Worm (Caenorhabditis elegans) whole organism, L2 larva: Measurements from ENCODE around the gene ddx-15.

Source experiments
- C34F6.9 ChIP-seq: fragments of 150-350 bp; optimal IDR thresholded peaks from 2 replicates; lab custom pipeline; 2014; ENCODE audit warnings: missing biosample characterization, missing genetic modification characterization
- F13H6.1 ChIP-seq: sonication (generic microtip); optimal IDR thresholded peaks from 2 replicates; lab custom pipeline; 2016; ENCODE audit warnings: missing genetic modification characterization, missing compliant biosample characterization
- R02D3.7 ChIP-seq: fragments of 150-350 bp; optimal IDR thresholded peaks from 2 replicates; lab custom pipeline; 2014; ENCODE audit warnings: missing biosample characterization, missing genetic modification characterization
- Y55F3AM.14 ChIP-seq: fragments of 200-800 bp; sonication (Bioruptor generic); optimal IDR thresholded peaks from 2 replicates; lab custom pipeline; 2018; ENCODE audit warnings: mild to moderate bottlenecking, missing genetic modification characterization, missing compliant biosample characterization
- ZK546.5 ChIP-seq: sonication (generic microtip); optimal IDR thresholded peaks from 2 replicates; lab custom pipeline; 2017; ENCODE audit warnings: missing biosample characterization, missing genetic modification characterization
- alr-1 ChIP-seq: fragments of 150-350 bp; optimal IDR thresholded peaks from 2 replicates; lab custom pipeline; 2014; ENCODE audit warnings: missing biosample characterization, missing genetic modification characterization
- ama-1 ChIP-seq: fragments of 150-350 bp; optimal IDR thresholded peaks from 2 replicates; lab custom pipeline; 2018; ENCODE audit warnings: inconsistent platforms
- blmp-1 ChIP-seq: sonication (generic microtip); optimal IDR thresholded peaks from 2 replicates; lab custom pipeline; 2017; ENCODE audit warnings: missing genetic modification characterization, mild to moderate bottlenecking, missing compliant biosample characterization, antibody characterized with exemption, moderate library complexity; ENCODE audit not compliant: insufficient read depth
- ceh-16 ChIP-seq: fragments of 150-350 bp; optimal IDR thresholded peaks from 2 replicates; lab custom pipeline; 2014; ENCODE audit warnings: missing biosample characterization, missing genetic modification characterization
- ceh-82 ChIP-seq: fragments of 150-350 bp; optimal IDR thresholded peaks from 2 replicates; lab custom pipeline; 2014; ENCODE audit warnings: missing biosample characterization, missing genetic modification characterization
- crh-2 ChIP-seq: sonication (generic microtip); optimal IDR thresholded peaks from 2 replicates; lab custom pipeline; 2017; ENCODE audit warnings: missing biosample characterization, missing genetic modification characterization
- dmd-4 ChIP-seq: sonication (generic microtip); optimal IDR thresholded peaks from 2 replicates; lab custom pipeline; 2017; ENCODE audit warnings: missing biosample characterization, missing genetic modification characterization
- egl-27 ChIP-seq: sonication (generic microtip); optimal IDR thresholded peaks from 3 replicates; lab custom pipeline; 2017; ENCODE audit warnings: missing biosample characterization, missing genetic modification reagents, missing genetic modification characterization
- elt-1 ChIP-seq: fragments of 150-350 bp; optimal IDR thresholded peaks from 2 replicates; lab custom pipeline; 2014; ENCODE audit warnings: missing biosample characterization, missing genetic modification characterization
- fos-1 ChIP-seq: fragments of 150-350 bp; optimal IDR thresholded peaks from 2 replicates; lab custom pipeline; 2014; ENCODE audit warnings: missing biosample characterization, missing genetic modification characterization
- gmeb-1 ChIP-seq: fragments of 150-350 bp; optimal IDR thresholded peaks from 2 replicates; lab custom pipeline; 2014; ENCODE audit warnings: missing biosample characterization, missing genetic modification characterization
- lin-13 ChIP-seq: fragments of 150-350 bp; optimal IDR thresholded peaks from 2 replicates; lab custom pipeline; 2014; ENCODE audit warnings: missing biosample characterization, missing genetic modification reagents, missing genetic modification characterization
- lin-39 ChIP-seq: fragments of 150-350 bp; optimal IDR thresholded peaks from 2 replicates; lab custom pipeline; 2014; ENCODE audit warnings: missing biosample characterization, missing genetic modification reagents, missing genetic modification characterization
- lsy-2 ChIP-seq, 2 experiments: fragments of 150-350 bp in 1 of 2; sonication (generic microtip) in 1 of 2; optimal IDR thresholded peaks; 2 replicates each; lab custom pipeline; 2014 to 2017; ENCODE audit warnings: missing biosample characterization in 2 of 2, missing genetic modification characterization in 2 of 2
- mdl-1 ChIP-seq, 2 experiments: fragments of 150-350 bp in 1 of 2; sonication (generic microtip) in 1 of 2; optimal IDR thresholded peaks; 2 replicates each; lab custom pipeline; 2017; ENCODE audit warnings: missing biosample characterization in 2 of 2, missing genetic modification characterization in 2 of 2
- nhr-129 ChIP-seq: fragments of 150-350 bp; optimal IDR thresholded peaks from 2 replicates; lab custom pipeline; 2014; ENCODE audit warnings: missing biosample characterization, missing genetic modification characterization
- nhr-21 ChIP-seq: fragments of 150-350 bp; optimal IDR thresholded peaks from 2 replicates; lab custom pipeline; 2014; ENCODE audit warnings: missing biosample characterization, missing genetic modification characterization
- nhr-23 ChIP-seq: fragments of 150-350 bp; optimal IDR thresholded peaks from 2 replicates; lab custom pipeline; 2014; ENCODE audit warnings: missing biosample characterization, missing genetic modification reagents, missing genetic modification characterization
- nhr-25 ChIP-seq: fragments of 150-350 bp; sonication (generic microtip); optimal IDR thresholded peaks from 3 replicates; lab custom pipeline; 2014; ENCODE audit warnings: missing biosample characterization, missing genetic modification characterization
- peb-1 ChIP-seq: fragments of 150-350 bp; optimal IDR thresholded peaks from 2 replicates; lab custom pipeline; 2014; ENCODE audit warnings: missing biosample characterization, missing genetic modification characterization
- sem-4 ChIP-seq: fragments of 150-350 bp; optimal IDR thresholded peaks from 2 replicates; lab custom pipeline; 2014; ENCODE audit warnings: missing biosample characterization, missing genetic modification reagents, missing genetic modification characterization
- sma-3 ChIP-seq: sonication (generic microtip); optimal IDR thresholded peaks from 2 replicates; lab custom pipeline; 2016; ENCODE audit warnings: missing genetic modification reagents, missing genetic modification characterization, missing compliant biosample characterization
- sma-9 ChIP-seq, 2 experiments: fragments of 150-350 bp in 1 of 2; sonication (generic microtip) in 1 of 2; optimal IDR thresholded peaks; 2 replicates each; lab custom pipeline; 2014 to 2016; ENCODE audit warnings: missing genetic modification characterization in 2 of 2, mild to moderate bottlenecking in 1 of 2, missing biosample characterization in 1 of 2, missing compliant biosample characterization in 1 of 2, missing genetic modification reagents in 1 of 2, moderate library complexity in 1 of 2
- unc-39 ChIP-seq: fragments of 150-350 bp; optimal IDR thresholded peaks from 2 replicates; lab custom pipeline; 2014; ENCODE audit warnings: missing biosample characterization, missing genetic modification characterization
- zag-1 ChIP-seq: fragments of 150-350 bp; optimal IDR thresholded peaks from 2 replicates; lab custom pipeline; 2014; ENCODE audit warnings: missing biosample characterization, missing genetic modification characterization
- ztf-1 ChIP-seq: fragments of 200-800 bp; sonication (Bioruptor generic); conservative IDR thresholded peaks from 2 replicates; pipeline ENCODE4 v1.3.6; 2022; ENCODE audit warnings: missing genetic modification characterization, missing compliant biosample characterization
- ztf-4 ChIP-seq: fragments of 150-350 bp; optimal IDR thresholded peaks from 2 replicates; lab custom pipeline; 2014; ENCODE audit warnings: missing biosample characterization, missing genetic modification characterization

ddx-15 gene

DNA sequence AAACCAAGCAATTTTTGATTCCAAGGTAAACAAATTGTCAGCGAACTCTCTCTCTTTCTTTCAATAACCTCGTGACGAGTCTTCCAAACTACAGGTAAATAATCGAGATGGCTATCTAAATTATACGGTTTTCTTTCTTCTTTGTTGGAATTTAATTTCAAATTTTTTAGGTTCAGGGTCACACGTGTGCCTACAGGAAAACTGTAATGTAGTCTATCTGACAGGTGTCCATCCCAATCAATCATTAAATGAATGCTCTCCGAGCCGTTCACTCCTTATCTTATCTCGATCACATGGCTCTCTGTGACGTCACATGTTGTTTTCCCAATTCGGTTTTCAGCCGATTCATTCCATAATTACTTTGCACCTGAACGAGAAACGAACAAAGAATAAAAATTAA is 38.4 kb downstream of the ddx-15 start:
- TF ChIP-seq crh-2 (tag; lab: Kevin White, UChicago) (peak; percentile 36), ceh-82 (tag; lab: Kevin White, UChicago) (no peak), C34F6.9 (tag; lab: Kevin White, UChicago) (peak; percentile 16), unc-39 (tag; lab: Kevin White, UChicago) (no peak), ztf-1 (no peak), ama-1 (lab: Kevin White, UChicago) (peak; percentile 46), nhr-25 (tag; lab: Kevin White, UChicago) (peak; percentile 62)

DNA sequence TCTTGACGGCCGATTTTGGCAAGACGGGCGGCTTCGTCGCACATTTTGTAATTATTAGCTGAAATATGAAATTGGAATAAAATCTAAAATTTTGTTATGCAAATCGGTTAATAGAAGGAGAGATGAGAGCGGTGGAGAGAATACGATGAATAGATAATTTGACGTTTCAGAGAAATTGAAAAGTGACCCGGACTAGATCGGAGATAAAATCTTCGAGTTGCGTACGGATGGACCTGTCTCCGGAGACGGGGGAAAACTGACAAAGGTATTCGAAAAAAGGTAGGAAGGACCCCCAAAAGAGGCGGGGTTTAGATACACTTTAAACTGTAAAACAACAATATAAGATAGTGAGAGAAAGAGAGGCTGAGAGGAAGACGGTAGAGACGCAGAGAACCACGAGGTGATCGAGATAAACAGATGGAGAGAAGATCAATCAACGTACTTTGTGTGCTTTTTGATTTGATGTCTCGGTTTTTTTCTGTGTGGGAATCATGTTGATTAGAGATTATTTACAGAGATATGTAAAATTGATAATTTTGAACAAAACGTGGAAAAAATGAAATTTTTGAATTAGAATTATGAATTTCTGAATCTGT is 39.3 kb downstream of the ddx-15 start, which contains the start of gene F09F7.6:
TSS of gene F09F7.6 (minus strand) at position 64 of the 596 bp plus-strand sequence.
- TF ChIP-seq R02D3.7 (tag; lab: Kevin White, UChicago) (no peak), F13H6.1 (tag; lab: Kevin White, UChicago) (peak; percentile 75), mdl-1 (tag; optimal IDR thresholded peaks at IDR 0.05; lab: Kevin White, UChicago) (peak; percentile 65 to 68), lin-39 (no peak), ztf-4 (peak; percentile 46), peb-1 (tag; lab: Kevin White, UChicago) (no peak), Y55F3AM.14 (GFP tag; lab: Kevin White, UChicago) (no peak), unc-39 (tag; lab: Kevin White, UChicago) (no peak), ceh-82 (tag; lab: Kevin White, UChicago) (no peak), nhr-25 (tag; lab: Kevin White, UChicago) (peak; percentile 79), blmp-1 (peak; percentile 48), lsy-2 (tag; optimal IDR thresholded peaks at IDR 0.05; lab: Kevin White, UChicago) (peak in 1 of 2 experiments; percentile 74), fos-1 (tag; lab: Kevin White, UChicago) (peak; percentile 51), ceh-16 (tag; lab: Kevin White, UChicago) (no peak), sma-9 (GFP tag; optimal IDR thresholded peaks at IDR 0.05; lab: Kevin White, UChicago) (peak; percentile 95), sma-9 (tag; optimal IDR thresholded peaks at IDR 0.05; lab: Kevin White, UChicago) (peak; percentile 36), nhr-23 (tag; lab: Kevin White, UChicago) (no peak), crh-2 (tag; lab: Kevin White, UChicago) (peak; percentile 78), C34F6.9 (tag; lab: Kevin White, UChicago) (peak; percentile 65), nhr-21 (tag; lab: Kevin White, UChicago) (peak; percentile 74), sma-3 (GFP tag; lab: Kevin White, UChicago) (peak; percentile 82), elt-1 (tag; lab: Kevin White, UChicago) (peak; percentile 40), nhr-129 (tag; lab: Kevin White, UChicago) (peak; percentile 91), ama-1 (lab: Kevin White, UChicago) (peak; percentile 15), gmeb-1 (tag; lab: Kevin White, UChicago) (peak; percentile 60)
- TF ChIP-seq, all 48 proteins: peak for 16

DNA sequence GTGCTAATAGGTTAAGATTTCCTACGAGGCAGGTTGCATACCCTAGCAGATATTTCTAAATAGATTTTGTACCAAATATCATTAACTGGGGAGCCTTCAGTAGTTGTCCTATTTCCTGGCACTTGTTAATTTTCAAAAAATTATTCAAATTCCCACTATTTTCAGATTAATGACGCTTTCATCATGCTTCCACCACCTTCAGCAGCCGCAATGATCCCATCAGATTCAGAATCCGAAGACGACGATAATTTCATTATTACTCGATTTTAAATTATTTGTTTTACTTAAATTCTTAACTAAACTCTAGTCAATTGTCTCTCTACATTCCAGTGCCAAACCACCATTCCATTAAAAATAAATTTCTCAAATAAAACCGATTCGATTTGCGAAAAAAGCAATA is 40.7 kb downstream of the ddx-15 start:
- TF ChIP-seq nhr-129 (tag; lab: Kevin White, UChicago) (peak; percentile 26), ztf-4 (peak; percentile 46), lsy-2 (tag; optimal IDR thresholded peaks at IDR 0.05; lab: Kevin White, UChicago) (peak in 1 of 2 experiments; percentile 19), sem-4 (tag; lab: Kevin White, UChicago) (no peak), ama-1 (lab: Kevin White, UChicago) (peak; percentile 79), ZK546.5 (tag; lab: Kevin White, UChicago) (no peak), sma-3 (GFP tag; lab: Kevin White, UChicago) (peak; percentile 24), crh-2 (tag; lab: Kevin White, UChicago) (peak; percentile 8), dmd-4 (tag; lab: Kevin White, UChicago) (no peak), R02D3.7 (tag; lab: Kevin White, UChicago) (no peak), fos-1 (tag; lab: Kevin White, UChicago) (no peak), lin-13 (GFP tag; lab: Kevin White, UChicago) (peak; percentile 31), unc-39 (tag; lab: Kevin White, UChicago) (no peak)

DNA sequence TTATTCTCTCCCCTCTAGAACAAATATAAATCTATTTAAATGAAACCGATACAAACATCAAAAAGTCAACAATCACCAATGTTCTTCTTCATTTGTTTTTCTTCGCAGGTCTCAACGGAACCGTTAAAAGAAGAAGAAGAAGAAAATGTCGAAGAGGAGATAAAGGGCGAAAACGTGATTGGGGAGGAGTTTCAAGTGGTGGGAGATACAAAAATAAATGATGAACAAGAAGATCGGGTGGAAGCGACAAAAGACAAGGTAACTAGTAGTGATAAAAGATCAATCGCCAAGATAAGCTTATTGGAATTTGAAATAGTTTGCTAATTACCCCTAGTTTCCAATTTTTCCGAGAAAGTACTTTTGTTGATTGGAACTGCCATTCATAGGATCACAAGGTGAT is 41.3 kb downstream of the ddx-15 start:
- no peak for TF ChIP-seq alr-1 (tag; lab: Kevin White, UChicago)
- no peak for TF ChIP-seq ceh-82 (tag; lab: Kevin White, UChicago)
- peak; percentile 38 for TF ChIP-seq nhr-129 (tag; lab: Kevin White, UChicago)
- TF ChIP-seq egl-27 (tag; lab: Kevin White, UChicago): no peak
- TF ChIP-seq sma-9 (GFP tag; optimal IDR thresholded peaks at IDR 0.05; lab: Kevin White, UChicago): peak; percentile 24
- TF ChIP-seq sma-9 (tag; optimal IDR thresholded peaks at IDR 0.05; lab: Kevin White, UChicago): no peak
- TF ChIP-seq fos-1 (tag; lab: Kevin White, UChicago): peak; percentile 29
- peak; percentile 44 for TF ChIP-seq nhr-25 (tag; lab: Kevin White, UChicago)
- no peak for TF ChIP-seq zag-1 (tag; lab: Kevin White, UChicago)
- TF ChIP-seq blmp-1: peak; percentile 31
- peak; percentile 6 for TF ChIP-seq sma-3 (GFP tag; lab: Kevin White, UChicago)
- no peak for TF ChIP-seq ztf-4
- peak; percentile 34 for TF ChIP-seq nhr-21 (tag; lab: Kevin White, UChicago)
